Fruit fly (Drosophila melanogaster) whole organism, pupa: ENCODE data around the gene CG4238.

Source experiments
- CG10348 ChIP-seq: fragments of 200-800 bp; sonication (Bioruptor generic); IDR thresholded peaks from 2 replicates; pipeline ENCODE4 v1.3.6; 2022; ENCODE audit warnings: missing biosample characterization, missing genetic modification characterization
- CG12605 ChIP-seq: fragments of 200-800 bp; sonication (Bioruptor generic); IDR thresholded peaks from 2 replicates; pipeline ENCODE4 v1.3.6; 2022; ENCODE audit warnings: missing biosample characterization, missing genetic modification characterization
- CG13204 ChIP-seq: fragments of 200-800 bp; sonication (Bioruptor generic); optimal IDR thresholded peaks from 2 replicates; lab custom pipeline; 2018; ENCODE audit warnings: missing biosample characterization, mild to moderate bottlenecking, missing genetic modification characterization, moderate library complexity
- CG14655 ChIP-seq: fragments of 200-800 bp; sonication (Bioruptor generic); optimal IDR thresholded peaks from 3 replicates; lab custom pipeline; 2017; ENCODE audit warnings: mild to moderate bottlenecking, missing biosample characterization, missing genetic modification reagents, missing genetic modification characterization
- CG15710 ChIP-seq: fragments of 200-800 bp; sonication (Bioruptor generic); optimal IDR thresholded peaks from 2 replicates; lab custom pipeline; 2018; ENCODE audit warnings: missing biosample characterization, mild to moderate bottlenecking, missing genetic modification characterization, moderate library complexity
- CG17806 ChIP-seq: fragments of 200-800 bp; sonication (Bioruptor generic); optimal IDR thresholded peaks from 2 replicates; lab custom pipeline; 2018; ENCODE audit warnings: missing biosample characterization, mild to moderate bottlenecking, missing genetic modification characterization, moderate library complexity
- CG32121 ChIP-seq: fragments of 200-800 bp; sonication (Bioruptor generic); IDR thresholded peaks from 2 replicates; pipeline ENCODE4 v1.3.6; 2022; ENCODE audit warnings: missing biosample characterization, missing genetic modification characterization
- CG34367 ChIP-seq: fragments of 200-800 bp; sonication (Bioruptor generic); optimal IDR thresholded peaks from 2 replicates; lab custom pipeline; 2018; ENCODE audit warnings: missing biosample characterization, mild to moderate bottlenecking, missing genetic modification characterization
- CG4496 ChIP-seq: fragments of 200-800 bp; sonication (Bioruptor generic); IDR thresholded peaks from 3 replicates; pipeline ENCODE4 v1.3.6; 2022; ENCODE audit warnings: missing biosample characterization, missing genetic modification characterization
- CG8159 ChIP-seq: fragments of 200-800 bp; sonication (Bioruptor generic); optimal IDR thresholded peaks from 3 replicates; lab custom pipeline; 2018; ENCODE audit warnings: missing biosample characterization, mild to moderate bottlenecking, missing genetic modification characterization, moderate library complexity
- CG8301 ChIP-seq: fragments of 200-800 bp; sonication (Bioruptor generic); optimal IDR thresholded peaks from 2 replicates; lab custom pipeline; 2018; ENCODE audit warnings: missing biosample characterization, mild to moderate bottlenecking, missing genetic modification characterization
- CG9948 ChIP-seq: fragments of 200-800 bp; sonication (Bioruptor generic); optimal IDR thresholded peaks from 2 replicates; lab custom pipeline; 2018; ENCODE audit warnings: missing biosample characterization, mild to moderate bottlenecking, missing genetic modification characterization, moderate library complexity
- D1 ChIP-seq: fragments of 200-800 bp; sonication (Bioruptor generic); optimal IDR thresholded peaks from 2 replicates; lab custom pipeline; 2018; ENCODE audit warnings: missing biosample characterization, mild to moderate bottlenecking, missing genetic modification characterization, moderate library complexity
- EcR ChIP-seq: fragments of 200-800 bp; sonication (Bioruptor generic); optimal IDR thresholded peaks from 3 replicates; lab custom pipeline; 2019; ENCODE audit warnings: missing biosample characterization, missing genetic modification characterization, mild to moderate bottlenecking, moderate library complexity, missing genetic modification reagents
- Ets98B ChIP-seq: fragments of 200-800 bp; sonication (Bioruptor generic); IDR thresholded peaks from 2 replicates; pipeline ENCODE4 v1.3.6; 2022; ENCODE audit warnings: missing biosample characterization, missing genetic modification characterization
- Pif1A ChIP-seq: fragments of 200-800 bp; sonication (Bioruptor generic); optimal IDR thresholded peaks from 3 replicates; lab custom pipeline; 2016; ENCODE audit warnings: missing biosample characterization, missing genetic modification characterization
- Pif1B ChIP-seq: fragments of 200-800 bp; sonication (Bioruptor generic); optimal IDR thresholded peaks from 3 replicates; lab custom pipeline; 2016; ENCODE audit warnings: missing biosample characterization, missing genetic modification characterization
- Snoo ChIP-seq: fragments of 200-800 bp; sonication (Bioruptor generic); optimal IDR thresholded peaks from 3 replicates; lab custom pipeline; 2017; ENCODE audit warnings: missing biosample characterization, mild to moderate bottlenecking, missing genetic modification characterization, inconsistent platforms
- fd96Ca ChIP-seq: fragments of 200-800 bp; sonication (Bioruptor generic); IDR thresholded peaks from 3 replicates; pipeline ENCODE4 v1.3.6; 2022; ENCODE audit warnings: missing biosample characterization, missing genetic modification characterization
- gl ChIP-seq: fragments of 200-800 bp; sonication (Bioruptor generic); optimal IDR thresholded peaks from 2 replicates; lab custom pipeline; 2018; ENCODE audit warnings: missing biosample characterization, mild to moderate bottlenecking, missing genetic modification characterization
- rn ChIP-seq: fragments of 200-800 bp; sonication (Bioruptor generic); IDR thresholded peaks from 2 replicates; pipeline ENCODE4 v1.3.6; 2022; ENCODE audit warnings: missing biosample characterization, missing genetic modification characterization

The CG4238 gene

DNA sequence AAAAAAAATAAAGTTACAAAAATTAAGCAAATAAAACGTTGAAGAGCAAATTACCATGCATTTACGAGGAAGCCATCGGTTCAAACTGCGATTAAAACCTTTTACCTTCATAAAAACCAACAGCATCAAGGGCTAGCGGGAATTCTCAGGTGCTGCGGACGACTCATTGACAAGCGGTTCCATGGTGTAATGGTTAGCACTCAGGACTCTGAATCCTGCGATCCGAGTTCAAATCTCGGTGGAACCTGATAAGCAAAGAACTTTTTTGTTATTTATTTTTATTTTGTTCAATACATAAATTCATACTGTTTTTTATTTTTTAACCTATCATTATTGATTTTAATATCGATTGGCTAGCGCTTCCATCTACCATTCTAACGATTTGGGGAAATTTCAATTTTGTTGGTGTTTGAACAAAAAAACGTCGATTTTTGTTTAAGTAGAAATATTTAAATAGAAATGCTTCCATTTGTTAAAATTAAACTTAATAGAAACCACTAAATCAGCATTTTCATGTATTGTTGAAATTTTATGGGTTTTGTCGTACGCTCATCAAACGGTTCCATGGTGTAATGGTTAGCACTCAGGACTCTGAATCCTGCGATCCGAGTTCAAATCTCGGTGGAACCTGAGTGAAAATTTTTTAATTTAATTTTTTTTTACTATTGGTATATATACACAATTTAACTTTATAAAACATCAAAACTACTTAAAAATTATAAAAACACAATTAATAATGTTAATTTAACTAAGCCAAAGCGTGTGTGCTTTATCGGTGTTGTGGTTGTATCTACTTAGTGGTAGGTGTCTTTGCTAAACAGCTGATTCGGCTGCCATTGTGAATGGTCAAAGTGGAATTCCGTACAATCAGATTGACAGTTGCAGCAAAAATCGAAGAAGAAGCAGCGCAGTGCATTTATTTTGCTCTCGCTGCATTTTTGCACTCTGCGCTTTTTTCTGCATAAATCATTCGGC, at the start of gene CG4238:
Gene CG4238, plus strand, starts transcription at position 880 of the 975 bp plus-strand sequence.
- no peak for TF ChIP-seq CG8301 (tag; lab: Kevin White, UChicago)
- TF ChIP-seq D1: peak; percentile 9
- no peak for TF ChIP-seq CG34367
- no peak for TF ChIP-seq Ets98B
- TF ChIP-seq CG9948 (tag; lab: Kevin White, UChicago): no peak

DNA sequence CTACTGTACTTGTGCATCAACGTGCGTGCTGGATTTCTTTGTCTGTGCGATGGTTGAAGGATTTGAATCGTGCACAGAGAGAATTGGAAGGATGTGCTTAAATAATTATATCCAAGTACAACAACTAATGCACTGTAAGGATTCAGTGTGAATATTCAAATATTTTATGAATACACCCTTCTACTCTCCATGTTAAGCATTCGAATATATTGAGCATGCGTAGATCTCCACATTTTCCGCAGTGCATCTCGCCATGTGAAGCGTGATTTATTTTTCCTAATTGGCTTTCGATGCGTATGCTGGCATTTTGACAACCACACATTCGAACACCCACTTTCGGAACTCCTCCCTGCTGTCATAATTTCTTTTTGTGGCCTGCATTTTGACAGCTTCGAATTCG, 49.6 kb upstream of the CG4238 start:
- TF ChIP-seq CG10348 (GFP tag; lab: Robert Waterston, UW): no peak
- peak; percentile 11 for TF ChIP-seq CG8159
- TF ChIP-seq CG15710 (tag; lab: Kevin White, UChicago): no peak

dm6 chr2L:1961932-1962496, 47.6 kb upstream of the CG4238 start:
- TF ChIP-seq CG4496: no peak
- no peak for TF ChIP-seq Pif1B (GFP tag; lab: Kevin White, UChicago)
- no peak for TF ChIP-seq CG15710 (tag; lab: Kevin White, UChicago)
- no peak for TF ChIP-seq fd96Ca (GFP tag; lab: Robert Waterston, UW)
- TF ChIP-seq CG12605: no peak
- TF ChIP-seq Pif1A: no peak
- TF ChIP-seq CG9948 (tag; lab: Kevin White, UChicago): no peak
- no peak for TF ChIP-seq rn
- no peak for TF ChIP-seq D1
- no peak for TF ChIP-seq EcR (GFP tag; lab: Kevin White, UChicago)
- TF ChIP-seq CG10348 (GFP tag; lab: Robert Waterston, UW): no peak
- no peak for TF ChIP-seq Snoo (tag; lab: Kevin White, UChicago)
- TF ChIP-seq CG8159: no peak
- no peak for TF ChIP-seq CG8301 (tag; lab: Kevin White, UChicago)
- no peak for TF ChIP-seq CG32121 (GFP tag; lab: Robert Waterston, UW)
- no peak for TF ChIP-seq CG34367
- TF ChIP-seq CG17806: no peak
- no peak for TF ChIP-seq CG13204 (GFP tag; lab: Kevin White, UChicago)
- no peak for TF ChIP-seq CG14655 (GFP tag; lab: Kevin White, UChicago)
- TF ChIP-seq Ets98B: no peak

DNA sequence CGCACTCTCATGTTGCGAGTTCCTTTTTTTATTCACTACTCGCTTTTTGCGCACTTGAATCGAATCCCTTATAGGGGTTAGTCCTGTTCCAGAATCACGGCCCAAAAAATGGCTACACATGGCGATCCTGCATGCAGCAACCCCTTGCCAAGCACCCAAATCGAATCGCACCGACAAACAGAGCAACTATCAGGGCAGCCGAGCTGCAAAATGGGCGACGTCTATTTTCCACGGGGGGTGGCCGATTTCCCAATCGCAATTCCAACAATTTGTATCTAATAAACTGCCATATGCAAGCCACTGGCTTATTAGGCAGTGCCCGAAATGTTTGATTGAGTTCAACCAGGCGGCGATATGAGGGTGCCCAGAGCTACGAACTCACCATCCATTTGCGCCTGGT, 42.4 kb upstream of the CG4238 start:
- no peak for TF ChIP-seq CG15710 (tag; lab: Kevin White, UChicago)
- TF ChIP-seq CG32121 (GFP tag; lab: Robert Waterston, UW): no peak
- TF ChIP-seq CG12605: no peak
- TF ChIP-seq CG13204 (GFP tag; lab: Kevin White, UChicago): no peak
- no peak for TF ChIP-seq fd96Ca (GFP tag; lab: Robert Waterston, UW)
- TF ChIP-seq Ets98B: no peak
- no peak for TF ChIP-seq Pif1A
- no peak for TF ChIP-seq gl
- TF ChIP-seq Pif1B (GFP tag; lab: Kevin White, UChicago): no peak
- TF ChIP-seq CG4496: no peak
- TF ChIP-seq EcR (GFP tag; lab: Kevin White, UChicago): no peak
- no peak for TF ChIP-seq Snoo (tag; lab: Kevin White, UChicago)
- no peak for TF ChIP-seq D1
- TF ChIP-seq, all 21 proteins: peak for 0

dm6 chr2L:1967861-1968260, 41.8 kb upstream of the CG4238 start:
- TF ChIP-seq CG4496 (no peak), CG32121 (GFP tag; lab: Robert Waterston, UW) (no peak), D1 (no peak), CG9948 (tag; lab: Kevin White, UChicago) (no peak), CG17806 (no peak), CG8159 (no peak), Pif1B (GFP tag; lab: Kevin White, UChicago) (no peak), Pif1A (no peak), CG15710 (tag; lab: Kevin White, UChicago) (no peak), Snoo (tag; lab: Kevin White, UChicago) (no peak), EcR (GFP tag; lab: Kevin White, UChicago) (no peak), CG10348 (GFP tag; lab: Robert Waterston, UW) (no peak), CG13204 (GFP tag; lab: Kevin White, UChicago) (no peak), fd96Ca (GFP tag; lab: Robert Waterston, UW) (no peak)

- TF ChIP-seq CG4496 (no peak), gl (no peak), rn (peak; percentile 19; the same call in 1 of the 2 replicates), CG13204 (GFP tag; lab: Kevin White, UChicago) (peak; percentile 23)
These were observed 39.2 kb upstream of the CG4238 start, which contains the start of gene erm for dm6 chr2L:1970312-1970929. Gene erm (minus strand): TSS chr2L:1970362.
